Fruit fly (Drosophila melanogaster): ENCODE measurements around the gene Cyp1.

dm6 chrX:16275168-16275853 lies 44.9 kb downstream of the Cyp1 start:
- TF ChIP-seq svp (GFP tag) (no peak), CG6854 (GFP tag; optimal IDR thresholded peaks at IDR 0.05) (no peak), CG11762 (GFP tag; optimal IDR thresholded peaks at IDR 0.05; ENCODE audit: insufficient read depth) (no peak), CG6276 (GFP tag; optimal IDR thresholded peaks at IDR 0.05) (no peak), pdm3 (GFP tag; optimal IDR thresholded peaks at IDR 0.05) (no peak), Hr38 (GFP tag; optimal IDR thresholded peaks at IDR 0.05) (no peak), Sox15 (GFP tag; optimal IDR thresholded peaks at IDR 0.05) (no peak), CG8632 (GFP tag; optimal IDR thresholded peaks at IDR 0.05) (no peak)
